Worm (Caenorhabditis elegans): ENCODE measurements around the gene col-36.

Gene col-36

ce11 chrII:7144307-7144706 lies 24.3 kb downstream of the col-36 start, which contains the start of gene npr-31:
Gene npr-31 (plus strand): TSS chrII:7144607.
- TF ChIP-seq unc-62 (GFP tag; optimal IDR thresholded peaks at IDR 0.05): no peak

DNA sequence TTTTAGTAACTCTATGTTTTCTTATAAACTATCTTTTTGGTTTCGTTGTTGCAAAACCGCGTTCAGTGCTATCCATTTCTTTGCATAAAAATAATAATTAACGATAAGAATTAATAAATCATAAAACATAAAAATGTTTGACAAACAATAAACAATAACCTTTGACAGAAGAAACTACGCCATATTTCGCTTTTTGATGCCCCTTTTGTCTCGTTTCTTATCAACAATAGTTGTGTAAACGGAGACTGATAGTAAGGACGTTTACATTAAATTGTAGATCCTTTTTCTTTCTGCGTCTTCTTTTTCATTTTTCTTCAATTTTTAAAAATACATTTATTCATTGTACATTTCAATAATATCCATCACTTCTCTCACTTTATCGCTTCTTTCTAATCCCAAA lies 29.5 kb downstream of the col-36 start:
- TF ChIP-seq unc-62 (GFP tag; optimal IDR thresholded peaks at IDR 0.05): no peak

- no peak for TF ChIP-seq unc-62 (GFP tag; optimal IDR thresholded peaks at IDR 0.05)
These were observed 36.5 kb downstream of the col-36 start, which contains the start of the genes T07F8.4 and gld-3 for ce11 chrII:7131871-7132693. Gene T07F8.4 (minus strand): TSS chrII:7132032. Gene gld-3 (plus strand): TSS chrII:7132643.

ce11 chrII:7126457-7126856 lies 42.2 kb downstream of the col-36 start, which contains the start of gene F10E7.1:
Gene F10E7.1 (plus strand): TSS chrII:7126757.
- TF ChIP-seq unc-62 (GFP tag; optimal IDR thresholded peaks at IDR 0.05): no peak

ce11 chrII:7122661-7123418 lies 45.8 kb downstream of the col-36 start, which contains the start of gene F10E7.11:
Gene F10E7.11 (minus strand): TSS chrII:7122892.
- no peak for TF ChIP-seq unc-62 (GFP tag; optimal IDR thresholded peaks at IDR 0.05)

- TF ChIP-seq unc-62 (GFP tag; optimal IDR thresholded peaks at IDR 0.05): no peak
These were observed 46.8 kb downstream of the col-36 start, which contains the start of gene F10E7.2 for ce11 chrII:7121762-7122292. Gene F10E7.2 (plus strand): TSS chrII:7122242.

- no peak for TF ChIP-seq unc-62 (GFP tag; optimal IDR thresholded peaks at IDR 0.05)
These were observed 49.1 kb downstream of the col-36 start for ce11 chrII:7119525-7119924.

Data from whole organism, dauer.